Worm (Caenorhabditis elegans) whole organism, L1 larva: ENCODE data around the gene T13H5.8.

Experiments
- ces-1 ChIP-seq: fragments of 150-350 bp; optimal IDR thresholded peaks from 2 replicates; lab custom pipeline; 2014; ENCODE audit warnings: missing biosample characterization, missing genetic modification reagents, missing genetic modification characterization
- elt-3 ChIP-seq, 6 experiments: fragments of 150-350 bp in 1 of 6; sonication (generic microtip); optimal IDR thresholded peaks; 2 replicates each; lab custom pipeline; 2017 to 2018; ENCODE audit warnings: missing biosample characterization in 6 of 6, missing genetic modification characterization in 6 of 6, inconsistent platforms in 1 of 6
- lin-35 ChIP-seq, 2 experiments: fragments of 150-350 bp; optimal IDR thresholded peaks; 2 replicates each; lab custom pipeline; 2014; ENCODE audit warnings: missing biosample characterization in 2 of 2, missing genetic modification characterization in 2 of 2, missing genetic modification reagents in 2 of 2
- nhr-77 ChIP-seq: fragments of 150-350 bp; optimal IDR thresholded peaks from 2 replicates; lab custom pipeline; 2014; ENCODE audit warnings: missing biosample characterization, missing genetic modification characterization
- unc-130 ChIP-seq: fragments of 150-350 bp; optimal IDR thresholded peaks from 2 replicates; lab custom pipeline; 2017; ENCODE audit warnings: missing biosample characterization, missing genetic modification characterization, inconsistent platforms
- unc-62 ChIP-seq: fragments of 150-350 bp; optimal IDR thresholded peaks from 2 replicates; lab custom pipeline; 2014; ENCODE audit warnings: missing biosample characterization, missing genetic modification reagents, missing genetic modification characterization

DNA sequence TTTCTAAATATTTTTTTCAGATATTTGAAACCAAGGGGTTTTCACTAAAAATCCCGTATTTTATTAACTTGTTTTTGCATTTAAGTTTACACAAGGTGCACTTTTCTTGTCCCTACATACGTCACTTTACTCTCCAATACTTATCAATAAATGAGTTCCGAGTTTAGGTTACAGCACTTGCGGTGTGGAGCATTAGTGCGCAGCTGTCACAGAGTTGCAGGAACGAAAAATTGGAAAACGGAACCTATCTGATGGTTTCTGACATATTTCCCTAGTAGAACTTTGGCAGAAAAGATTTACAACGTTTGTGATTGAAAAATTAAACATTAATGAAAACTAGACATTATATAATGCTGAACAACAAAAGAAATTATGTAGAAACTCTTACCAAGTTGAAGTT is 20.1 kb upstream of the T13H5.8 start:
- no peak for TF ChIP-seq unc-62 (GFP tag; lab: Kevin White, UChicago)
- no peak for TF ChIP-seq unc-130
- no peak for TF ChIP-seq elt-3 (tag; optimal IDR thresholded peaks at IDR 0.05; lab: Kevin White, UChicago)
- no peak for TF ChIP-seq lin-35 (GFP tag; optimal IDR thresholded peaks at IDR 0.05; lab: Kevin White, UChicago)
- TF ChIP-seq ces-1 (GFP tag; lab: Kevin White, UChicago): no peak
- TF ChIP-seq nhr-77 (tag; lab: Kevin White, UChicago): no peak
